Fruit fly (Drosophila melanogaster): ENCODE results near the gene CG31445.

DNA sequence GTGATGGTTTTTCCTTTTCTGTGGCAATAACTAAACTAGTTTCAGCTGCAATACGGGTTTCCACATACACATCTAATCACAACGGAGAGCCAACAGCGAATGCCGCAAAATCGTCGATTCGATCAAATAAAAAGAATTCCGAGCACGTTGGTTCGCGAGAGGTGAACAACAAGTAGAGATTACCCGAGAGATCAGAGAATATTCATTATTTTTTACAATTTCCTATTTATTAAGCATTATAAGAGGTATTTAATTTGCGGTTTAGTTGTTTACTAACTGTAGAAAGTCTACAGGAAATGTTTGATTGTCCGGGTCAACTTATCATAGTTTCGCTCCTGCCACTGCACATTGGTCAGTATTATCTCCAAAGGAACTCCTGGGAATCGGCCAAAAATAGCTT lies 6.0 kb downstream of the CG31445 start, which contains the start of gene CG11951:
- no peak for TF ChIP-seq psq (optimal IDR thresholded peaks at IDR 0.05)
- TF ChIP-seq insv (optimal IDR thresholded peaks at IDR 0.05) = no peak
- TF ChIP-seq Sin3A (optimal IDR thresholded peaks at IDR 0.05) = no peak

All from Kc167 (cell line).